Fruit fly (Drosophila melanogaster) whole organism, embryonic: Measurements from ENCODE around the gene CG34041.

Source experiments
- ATbp ChIP-seq: fragments of 200-800 bp; sonication (Bioruptor generic); optimal IDR thresholded peaks from 2 replicates; lab custom pipeline; 2017; ENCODE audit warnings: missing biosample characterization, mild to moderate bottlenecking, missing genetic modification characterization, missing genetic modification reagents
- B-H2 ChIP-seq: fragments of 200-800 bp; sonication (Bioruptor generic); optimal IDR thresholded peaks from 2 replicates; lab custom pipeline; 2018; ENCODE audit warnings: missing biosample characterization, mild to moderate bottlenecking, missing genetic modification characterization
- CG11398 ChIP-seq: fragments of 200-800 bp; sonication (Bioruptor generic); optimal IDR thresholded peaks from 2 replicates; lab custom pipeline; 2016; ENCODE audit warnings: missing biosample characterization, missing genetic modification characterization
- CG11560 ChIP-seq: fragments of 200-800 bp; sonication (Bioruptor generic); IDR thresholded peaks from 3 replicates; pipeline ENCODE4 v1.3.6; 2022; ENCODE audit warnings: missing biosample characterization, missing genetic modification characterization
- CG12155 ChIP-seq: fragments of 200-800 bp; sonication (Bioruptor generic); optimal IDR thresholded peaks from 3 replicates; lab custom pipeline; 2016; ENCODE audit warnings: missing biosample characterization, missing genetic modification characterization
- CG12942 ChIP-seq: fragments of 200-800 bp; sonication (Bioruptor generic); optimal IDR thresholded peaks from 3 replicates; lab custom pipeline; 2016; ENCODE audit warnings: missing biosample characterization, missing genetic modification characterization
- CG15011 ChIP-seq: fragments of 200-800 bp; sonication (Bioruptor generic); optimal IDR thresholded peaks from 3 replicates; lab custom pipeline; 2018; ENCODE audit warnings: missing biosample characterization, mild to moderate bottlenecking, missing genetic modification characterization
- CG16813 ChIP-seq: fragments of 200-800 bp; sonication (Bioruptor generic); IDR thresholded peaks from 3 replicates; pipeline ENCODE4 v1.3.6; 2022; ENCODE audit warnings: missing biosample characterization, missing genetic modification characterization; ENCODE audit not compliant: partially characterized antibody
- CG17568 ChIP-seq: fragments of 200-800 bp; sonication (Bioruptor generic); optimal IDR thresholded peaks from 2 replicates; lab custom pipeline; 2018; ENCODE audit warnings: missing biosample characterization, mild to moderate bottlenecking, missing genetic modification characterization, moderate library complexity
- CG17829 ChIP-seq: fragments of 200-800 bp; optimal IDR thresholded peaks from 2 replicates; lab custom pipeline; 2019; ENCODE audit warnings: missing biosample characterization, mild to moderate bottlenecking, missing genetic modification characterization, moderate library complexity
- CG1832 ChIP-seq: fragments of 200-800 bp; sonication (Bioruptor generic); optimal IDR thresholded peaks from 2 replicates; lab custom pipeline; 2017; ENCODE audit warnings: missing biosample characterization, mild to moderate bottlenecking, missing genetic modification characterization, inconsistent platforms
- CG18619 ChIP-seq: fragments of 200-800 bp; sonication (Bioruptor generic); optimal IDR thresholded peaks from 3 replicates; lab custom pipeline; 2017; ENCODE audit warnings: missing biosample characterization, mild to moderate bottlenecking, missing genetic modification characterization
- CG18764 ChIP-seq: fragments of 200-800 bp; sonication (Bioruptor generic); optimal IDR thresholded peaks from 3 replicates; lab custom pipeline; 2016; ENCODE audit warnings: missing biosample characterization, missing genetic modification characterization
- CG31224 ChIP-seq: fragments of 200-800 bp; sonication (Bioruptor generic); IDR thresholded peaks from 2 replicates; pipeline ENCODE4 v1.3.6; 2022; ENCODE audit warnings: missing biosample characterization, missing genetic modification characterization
- CG4282 ChIP-seq: fragments of 200-800 bp; sonication (Bioruptor generic); optimal IDR thresholded peaks from 2 replicates; lab custom pipeline; 2016; ENCODE audit warnings: missing biosample characterization, missing genetic modification characterization
- CG43689 ChIP-seq: fragments of 200-800 bp; sonication (Bioruptor generic); IDR thresholded peaks from 2 replicates; pipeline ENCODE4 v1.3.6; 2022; ENCODE audit warnings: missing biosample characterization, missing genetic modification characterization
- CG5245 ChIP-seq: fragments of 200-800 bp; sonication (Bioruptor generic); optimal IDR thresholded peaks from 3 replicates; lab custom pipeline; 2016; ENCODE audit warnings: missing biosample characterization, missing genetic modification characterization
- CG5953 ChIP-seq: fragments of 200-800 bp; sonication (Bioruptor generic); IDR thresholded peaks from 2 replicates; pipeline ENCODE4 v1.3.6; 2022; ENCODE audit warnings: missing biosample characterization, missing genetic modification characterization
- CG6689 ChIP-seq: fragments of 200-800 bp; sonication (Bioruptor generic); IDR thresholded peaks from 2 replicates; pipeline ENCODE4 v1.3.6; 2022; ENCODE audit warnings: missing biosample characterization, missing genetic modification characterization
- CG7839 ChIP-seq: fragments of 200-800 bp; sonication (Bioruptor generic); optimal IDR thresholded peaks from 3 replicates; lab custom pipeline; 2018; ENCODE audit warnings: missing biosample characterization, mild to moderate bottlenecking, missing genetic modification characterization, moderate library complexity
- CHES-1-like ChIP-seq: fragments of 200-800 bp; sonication (Bioruptor generic); optimal IDR thresholded peaks from 2 replicates; lab custom pipeline; 2016; ENCODE audit warnings: missing biosample characterization, missing genetic modification characterization
- Elba2 ChIP-seq: fragments of 200-800 bp; sonication (Bioruptor generic); optimal IDR thresholded peaks from 3 replicates; lab custom pipeline; 2016; ENCODE audit warnings: missing biosample characterization, missing genetic modification characterization
- Fer2 ChIP-seq: fragments of 200-800 bp; sonication (Bioruptor generic); optimal IDR thresholded peaks from 2 replicates; lab custom pipeline; 2018; ENCODE audit warnings: missing biosample characterization, mild to moderate bottlenecking, missing genetic modification characterization, moderate library complexity
- HLH3B ChIP-seq: fragments of 200-800 bp; sonication (Bioruptor generic); IDR thresholded peaks from 2 replicates; pipeline ENCODE4 v1.3.6; 2022; ENCODE audit warnings: missing biosample characterization, missing genetic modification characterization
- Hmr ChIP-seq: fragments of 200-800 bp; sonication (Bioruptor generic); optimal IDR thresholded peaks from 3 replicates; lab custom pipeline; 2017; ENCODE audit warnings: mild to moderate bottlenecking, missing biosample characterization, missing genetic modification reagents, missing genetic modification characterization
- Mad ChIP-seq: fragments of 200-800 bp; sonication (Bioruptor generic); optimal IDR thresholded peaks from 2 replicates; lab custom pipeline; 2016; ENCODE audit warnings: missing biosample characterization, missing genetic modification characterization
- NK7.1 ChIP-seq: fragments of 200-800 bp; sonication (Bioruptor generic); optimal IDR thresholded peaks from 3 replicates; lab custom pipeline; 2016; ENCODE audit warnings: missing biosample characterization, missing genetic modification characterization
- Nf-YA ChIP-seq: fragments of 200-800 bp; sonication (Bioruptor generic); IDR thresholded peaks from 2 replicates; pipeline ENCODE4 v1.3.6; 2022; ENCODE audit warnings: missing biosample characterization, missing genetic modification characterization
- Oli ChIP-seq: fragments of 200-800 bp; sonication (Bioruptor generic); optimal IDR thresholded peaks from 2 replicates; lab custom pipeline; 2018; ENCODE audit warnings: missing biosample characterization, mild to moderate bottlenecking, missing genetic modification characterization, moderate library complexity
- Pdp1 ChIP-seq, 2 experiments: fragments of 200-800 bp; sonication (Bioruptor generic); optimal IDR thresholded peaks; 3 replicates each; lab custom pipeline; 2016; ENCODE audit warnings: missing biosample characterization in 2 of 2, missing genetic modification characterization in 2 of 2, mild to moderate bottlenecking in 1 of 2, moderate library complexity in 1 of 2
- Side ChIP-seq: fragments of 200-800 bp; sonication (Bioruptor generic); optimal IDR thresholded peaks from 2 replicates; lab custom pipeline; 2016; ENCODE audit warnings: missing biosample characterization, missing genetic modification characterization
- Sox100B ChIP-seq: fragments of 200-800 bp; sonication (Bioruptor generic); optimal IDR thresholded peaks from 3 replicates; lab custom pipeline; 2018; ENCODE audit warnings: missing biosample characterization, mild to moderate bottlenecking, missing genetic modification characterization
- az2 ChIP-seq: fragments of 200-800 bp; sonication (Bioruptor generic); optimal IDR thresholded peaks from 3 replicates; lab custom pipeline; 2016; ENCODE audit warnings: missing biosample characterization, missing genetic modification characterization
- bbx ChIP-seq: fragments of 200-800 bp; sonication (Bioruptor generic); IDR thresholded peaks from 2 replicates; pipeline ENCODE4 v1.3.6; 2022; ENCODE audit warnings: missing biosample characterization, missing genetic modification characterization; ENCODE audit not compliant: partially characterized antibody
- cato ChIP-seq: fragments of 200-800 bp; sonication (Bioruptor generic); optimal IDR thresholded peaks from 2 replicates; lab custom pipeline; 2016; ENCODE audit warnings: missing biosample characterization, missing genetic modification characterization, borderline replicate concordance
- caup ChIP-seq: fragments of 200-800 bp; sonication (Bioruptor generic); optimal IDR thresholded peaks from 3 replicates; lab custom pipeline; 2017; ENCODE audit warnings: missing biosample characterization, mild to moderate bottlenecking, missing genetic modification characterization, moderate library complexity; ENCODE audit not compliant: severe bottlenecking
- cg ChIP-seq: fragments of 200-800 bp; sonication (Bioruptor generic); optimal IDR thresholded peaks from 3 replicates; lab custom pipeline; 2019; ENCODE audit warnings: missing biosample characterization, mild to moderate bottlenecking, missing genetic modification characterization, moderate library complexity
- chm ChIP-seq: fragments of 200-800 bp; sonication (Bioruptor generic); IDR thresholded peaks from 2 replicates; pipeline ENCODE4 v1.3.6; 2022; ENCODE audit warnings: missing biosample characterization, missing genetic modification characterization
- danr ChIP-seq: fragments of 200-800 bp; sonication (Bioruptor generic); IDR thresholded peaks from 2 replicates; pipeline ENCODE4 v1.3.6; 2022; ENCODE audit warnings: missing biosample characterization, missing genetic modification characterization
- eyg ChIP-seq: fragments of 200-800 bp; sonication (Bioruptor generic); optimal IDR thresholded peaks from 3 replicates; lab custom pipeline; 2016; ENCODE audit warnings: missing biosample characterization, missing genetic modification characterization
- kah ChIP-seq: fragments of 200-800 bp; sonication (Bioruptor generic); optimal IDR thresholded peaks from 2 replicates; lab custom pipeline; 2018; ENCODE audit warnings: missing biosample characterization, mild to moderate bottlenecking, missing genetic modification characterization
- kay ChIP-seq: fragments of 200-800 bp; sonication (Bioruptor generic); optimal IDR thresholded peaks from 2 replicates; lab custom pipeline; 2016; ENCODE audit warnings: missing biosample characterization, missing genetic modification characterization
- ken ChIP-seq: fragments of 200-800 bp; sonication (Bioruptor generic); IDR thresholded peaks from 3 replicates; pipeline ENCODE4 v1.3.6; 2022; ENCODE audit warnings: missing biosample characterization, missing genetic modification characterization
- onecut ChIP-seq: fragments of 200-800 bp; sonication (Bioruptor generic); IDR thresholded peaks from 2 replicates; pipeline ENCODE4 v1.3.6; 2022; ENCODE audit warnings: missing biosample characterization, missing genetic modification characterization
- otp ChIP-seq: fragments of 200-800 bp; sonication (Bioruptor generic); IDR thresholded peaks from 3 replicates; pipeline ENCODE4, ENCODE4 v1.3.6; 2022; ENCODE audit warnings: missing biosample characterization, missing genetic modification characterization
- sob ChIP-seq: fragments of 200-800 bp; sonication (Bioruptor generic); IDR thresholded peaks from 2 replicates; pipeline ENCODE4 v1.3.6; 2022; ENCODE audit warnings: missing biosample characterization, missing genetic modification characterization
- sr ChIP-seq: fragments of 200-800 bp; sonication (Bioruptor generic); IDR thresholded peaks from 3 replicates; pipeline ENCODE4 v1.3.6; 2022; ENCODE audit warnings: missing biosample characterization, missing genetic modification characterization
- tll ChIP-seq, 2 experiments: fragments of 200-800 bp in 1 of 2; fragments of >200 bp in 1 of 2; sonication (Bioruptor generic) in 1 of 2; optimal IDR thresholded peaks; 2 replicates each; lab custom pipeline; 2017 to 2019; ENCODE audit warnings: missing biosample characterization in 2 of 2, missing genetic modification characterization in 2 of 2, mild to moderate bottlenecking in 1 of 2, moderate library complexity in 1 of 2
- ttk ChIP-seq: fragments of 200-800 bp; sonication (Bioruptor generic); IDR thresholded peaks from 2 replicates; pipeline ENCODE4 v2.1.2; 2022; ENCODE audit warnings: missing biosample characterization, missing genetic modification characterization
- vnd ChIP-seq: fragments of 200-800 bp; sonication (Bioruptor generic); IDR thresholded peaks from 3 replicates; pipeline ENCODE4 v1.3.6; 2022; ENCODE audit warnings: missing biosample characterization, missing genetic modification characterization; ENCODE audit not compliant: partially characterized antibody
- vvl ChIP-seq: fragments of 200-800 bp; sonication (Bioruptor generic); IDR thresholded peaks from 2 replicates; pipeline ENCODE4 v1.3.6; 2022; ENCODE audit warnings: missing biosample characterization, missing genetic modification characterization
- zfh1 ChIP-seq: fragments of 200-800 bp; sonication (Bioruptor generic); IDR thresholded peaks from 3 replicates; pipeline ENCODE4 v1.3.6; 2022; ENCODE audit warnings: missing biosample characterization, missing genetic modification characterization

CG34041 gene

dm6 chr3R:30466515-30466914 lies 41.3 kb upstream of the CG34041 start (continued):
- TF ChIP-seq onecut (GFP tag; lab: Robert Waterston, UW) (0 out of 2 replicates have a peak, but pooled peaks have one; percentile 7), chm (0 out of 2 replicates have a peak, but pooled peaks have one; percentile 27), Sox100B (no peak), vnd (GFP tag; lab: Robert Waterston, UW) (no peak), kah (GFP tag; lab: Kevin White, UChicago) (no peak), Pdp1 (GFP tag; optimal IDR thresholded peaks at IDR 0.05; lab: Kevin White, UChicago) (peak in 1 of 2 experiments; percentile 95), ATbp (GFP tag; lab: Kevin White, UChicago) (no peak), CG6689 (GFP tag; lab: Robert Waterston, UW) (no peak), Side (GFP tag; lab: Kevin White, UChicago) (no peak), CG11398 (GFP tag; lab: Kevin White, UChicago) (no peak), kay (GFP tag; lab: Kevin White, UChicago) (no peak), az2 (no peak), CG5245 (GFP tag; lab: Kevin White, UChicago) (no peak), Mad (GFP tag; lab: Kevin White, UChicago) (no peak), HLH3B (GFP tag; lab: Robert Waterston, UW) (no peak), CG17829 (tag; lab: Kevin White, UChicago) (no peak), cg (peak; percentile 46), CG5953 (GFP tag; lab: Robert Waterston, UW) (no peak), CG15011 (GFP tag; lab: Kevin White, UChicago) (no peak), CG18619 (GFP tag; lab: Kevin White, UChicago) (no peak), sr (GFP tag; lab: Robert Waterston, UW) (no peak), vvl (GFP tag; lab: Robert Waterston, UW) (0 out of 2 replicates have a peak, but pooled peaks have one; percentile 15), B-H2 (GFP tag; lab: Kevin White, UChicago) (no peak), ttk (GFP tag; lab: Robert Waterston, UW) (no peak), danr (GFP tag; lab: Robert Waterston, UW) (no peak), CG12155 (no peak), CG31224 (GFP tag; lab: Robert Waterston, UW) (no peak), eyg (no peak), Nf-YA (GFP tag; lab: Robert Waterston, UW) (no peak), CG11560 (tag; lab: Robert Waterston, UW) (no peak), CG7839 (tag; lab: Kevin White, UChicago) (no peak), CG16813 (GFP tag; lab: Robert Waterston, UW) (no peak), Oli (tag; lab: Kevin White, UChicago) (no peak), ken (no peak), tll (GFP tag; optimal IDR thresholded peaks at IDR 0.05; lab: Kevin White, UChicago) (peak in 1 of 2 experiments; percentile 31), CG18764 (GFP tag; lab: Kevin White, UChicago) (no peak), NK7.1 (GFP tag; lab: Kevin White, UChicago) (no peak), CG4282 (no peak), sob (GFP tag; lab: Robert Waterston, UW) (no peak), otp (GFP tag; lab: Robert Waterston, UW) (no peak), Elba2 (GFP tag; lab: Kevin White, UChicago) (no peak), CG17568 (GFP tag; lab: Kevin White, UChicago) (no peak), CG43689 (GFP tag; lab: Robert Waterston, UW) (no peak), cato (no peak), CG1832 (GFP tag; lab: Kevin White, UChicago) (no peak), bbx (GFP tag; lab: Robert Waterston, UW) (no peak), CG12942 (GFP tag; lab: Kevin White, UChicago) (no peak), Hmr (no peak), CHES-1-like (GFP tag; lab: Kevin White, UChicago) (no peak), Fer2 (tag; lab: Kevin White, UChicago) (no peak), caup (GFP tag; lab: Kevin White, UChicago) (no peak), zfh1 (GFP tag; lab: Robert Waterston, UW) (no peak)
